Fruit fly (Drosophila melanogaster) whole organism, adult: ENCODE data around the gene CG9338.

Source experiments
- CG11617 ChIP-seq: fragments of 200-800 bp; sonication (Bioruptor generic); optimal IDR thresholded peaks from 2 replicates; lab custom pipeline; 2017; ENCODE audit warnings: mild to moderate bottlenecking, missing biosample characterization, missing genetic modification reagents, missing genetic modification characterization
- CG12768 ChIP-seq: fragments of 200-800 bp; sonication (Bioruptor generic); optimal IDR thresholded peaks from 2 replicates; lab custom pipeline; 2017; ENCODE audit warnings: missing biosample characterization, missing genetic modification characterization, mild to moderate bottlenecking, moderate library complexity, missing genetic modification reagents
- CG33017 ChIP-seq: fragments of 200-800 bp; sonication (Bioruptor generic); optimal IDR thresholded peaks from 2 replicates; lab custom pipeline; 2018; ENCODE audit warnings: missing biosample characterization, mild to moderate bottlenecking, missing genetic modification characterization, moderate library complexity
- CG7045 ChIP-seq: fragments of 200-800 bp; sonication (Bioruptor generic); optimal IDR thresholded peaks from 2 replicates; lab custom pipeline; 2017; ENCODE audit warnings: missing biosample characterization, mild to moderate bottlenecking, missing genetic modification characterization
- CG7101 ChIP-seq: fragments of 200-800 bp; sonication (Bioruptor generic); optimal IDR thresholded peaks from 2 replicates; lab custom pipeline; 2018; ENCODE audit warnings: missing biosample characterization, mild to moderate bottlenecking, missing genetic modification characterization, moderate library complexity
- Clk ChIP-seq: fragments of 200-800 bp; sonication (Bioruptor generic); optimal IDR thresholded peaks from 2 replicates; lab custom pipeline; 2017; ENCODE audit warnings: missing biosample characterization, missing genetic modification characterization
- tj ChIP-seq: fragments of 200-800 bp; sonication (Bioruptor generic); optimal IDR thresholded peaks from 3 replicates; lab custom pipeline; 2017; ENCODE audit warnings: missing biosample characterization, mild to moderate bottlenecking, missing genetic modification characterization, moderate library complexity
- toe ChIP-seq: fragments of 200-800 bp; sonication (Bioruptor generic); optimal IDR thresholded peaks from 2 replicates; lab custom pipeline; 2016; ENCODE audit warnings: missing biosample characterization, missing genetic modification characterization

- TF ChIP-seq CG12768 (GFP tag; lab: Kevin White, UChicago) (no peak), CG7045 (GFP tag; lab: Kevin White, UChicago) (no peak), toe (GFP tag; lab: Kevin White, UChicago) (no peak), CG7101 (tag; lab: Kevin White, UChicago) (no peak), CG11617 (GFP tag; lab: Kevin White, UChicago) (no peak), Clk (no peak), tj (GFP tag; lab: Kevin White, UChicago) (peak; percentile 28), CG33017 (tag; lab: Kevin White, UChicago) (no peak)
Measured at dm6 chr2L:20822025-20822371, 43.0 kb upstream of the CG9338 start.
